Worm (Caenorhabditis elegans): ENCODE results near the gene F36F12.1.

- no peak for TF ChIP-seq lin-14 (GFP tag; optimal IDR thresholded peaks at IDR 0.05)
- TF ChIP-seq unc-130 (tag; optimal IDR thresholded peaks at IDR 0.05) = no peak
- no peak for TF ChIP-seq jun-1 (tag; optimal IDR thresholded peaks at IDR 0.05)
- TF ChIP-seq snpc-4 (tag; optimal IDR thresholded peaks at IDR 0.05) = no peak
Measured at ce11 chrV:2053509-2053908, 49.5 kb downstream of the F36F12.1 start, which contains the start of gene comt-5.
